Fruit fly (Drosophila melanogaster): Measurements from ENCODE around the gene r-l.

DNA sequence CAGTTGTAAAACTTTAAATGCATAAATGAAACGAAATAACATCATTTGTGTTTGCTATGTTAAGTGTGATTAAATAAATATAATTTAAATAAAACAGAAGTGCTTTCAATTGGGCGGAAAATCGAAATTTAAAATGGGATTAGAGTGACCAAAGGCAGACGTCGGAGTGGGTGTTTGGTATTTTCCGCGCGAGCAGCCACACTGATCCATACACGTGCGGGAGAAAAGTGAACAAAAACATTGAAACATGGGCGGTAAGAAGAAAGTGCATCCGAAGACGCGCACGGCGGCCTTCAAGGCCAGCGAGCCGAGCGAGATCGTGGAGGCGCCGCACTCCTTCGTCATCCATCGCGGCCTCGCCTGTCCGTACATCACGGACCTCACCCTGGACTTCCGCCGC, 42.9 kb upstream of the r-l start, which contains the start of gene ppan:
- TF ChIP-seq psq (optimal IDR thresholded peaks at IDR 0.05) (no peak), CG8478 (optimal IDR thresholded peaks at IDR 0.05) (no peak), pan (optimal IDR thresholded peaks at IDR 0.05) (no peak), EcR (GFP tag; optimal IDR thresholded peaks at IDR 0.05) (no peak)
